Fruit fly (Drosophila melanogaster): ENCODE data around the gene H.

DNA sequence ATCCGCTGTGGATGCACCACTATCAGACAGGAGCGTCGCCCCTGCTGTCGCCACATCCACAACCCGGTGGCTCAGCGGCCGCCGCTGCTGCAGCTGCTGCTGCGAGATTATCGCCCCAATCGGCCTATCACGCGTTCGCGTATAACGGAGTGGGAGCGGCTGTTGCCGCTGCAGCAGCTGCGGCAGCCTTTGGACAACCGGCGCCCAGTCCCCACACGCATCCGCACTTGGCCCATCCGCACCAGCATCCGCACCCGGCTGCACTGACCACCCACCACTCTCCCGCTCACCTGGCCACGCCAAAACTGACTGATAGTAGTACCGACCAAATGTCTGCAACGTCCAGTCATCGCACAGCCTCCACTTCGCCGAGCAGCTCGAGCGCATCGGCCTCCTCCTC is 4.4 kb downstream of the H start:
- TF ChIP-seq CTCF (optimal IDR thresholded peaks at IDR 0.05) (no peak), CG8478 (optimal IDR thresholded peaks at IDR 0.05) (no peak)

Measured in S2 (cell line).